Worm (Caenorhabditis elegans): Measurements from ENCODE around the gene B0238.12.

ce11 chrV:5295940-5296339 lies 30.3 kb downstream of the B0238.12 start:
- TF ChIP-seq ceh-13 (GFP tag; optimal IDR thresholded peaks at IDR 0.05) (no peak), ama-1 (optimal IDR thresholded peaks at IDR 0.05) (no peak), ceh-36 (tag; optimal IDR thresholded peaks at IDR 0.05) (no peak)

Data from whole organism, early embryonic.